Comparison of ENCODE assay signal across 2 fruit fly cellular contexts in the genomic region with DNA sequence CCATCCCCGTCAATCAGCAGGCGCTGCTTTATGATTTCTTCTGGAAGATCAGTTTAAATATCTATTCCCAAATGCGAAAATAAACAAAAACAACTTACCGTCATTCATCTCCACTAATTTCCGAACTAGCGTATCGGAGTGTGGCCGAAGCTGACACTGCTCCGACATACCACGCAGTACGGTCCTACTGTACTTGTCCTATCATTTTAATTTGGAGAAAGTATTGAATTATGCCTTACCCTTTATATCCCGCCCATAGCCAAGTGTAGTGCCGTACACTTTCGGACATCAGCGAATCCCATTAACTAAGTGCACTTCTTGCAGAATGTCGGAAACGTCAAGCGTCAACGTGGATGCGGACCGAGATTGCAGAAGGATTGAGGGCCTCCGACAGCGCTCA.
TF ChIP-seq lines count a peak whose summit lies in the region.

TSS of gene thoc7 (minus strand) at position 168 of the 400 bp plus-strand sequence.
TSS of gene Dis3l2 (plus strand) at position 190 of the 400 bp plus-strand sequence.

- no peak for TF ChIP-seq CTCF in whole organism, embryonic (GFP tag; optimal IDR thresholded peaks at IDR 0.05; lab: Kevin White, UChicago)

TF ChIP-seq in whole organism, adult, 20 proteins besides CTCF, POLR2A, EP300 and RAD21:
- TF ChIP-seq Mnt (GFP tag; optimal IDR thresholded peaks at IDR 0.05; lab: Kevin White, UChicago) (peak; percentile 3), bab1 (GFP tag; optimal IDR thresholded peaks at IDR 0.05; lab: Kevin White, UChicago) (no peak), kay (GFP tag; lab: Kevin White, UChicago; ENCODE audit: borderline replicate concordance) (no peak), cic (GFP tag; optimal IDR thresholded peaks at IDR 0.05; lab: Kevin White, UChicago) (no peak)

TF ChIP-seq in whole organism, embryonic, 481 proteins besides CTCF, POLR2A, EP300 and RAD21:
- peak; percentile 39; the same call in 1 of the 3 replicates for TF ChIP-seq CG34224 (GFP tag; IDR thresholded peaks at IDR 0.05; lab: Robert Waterston, UW; ENCODE audit: partially characterized antibody)
- peak; percentile 61 for TF ChIP-seq pzg (GFP tag; optimal IDR thresholded peaks at IDR 0.05; lab: Kevin White, UChicago)
- TF ChIP-seq row (GFP tag; IDR thresholded peaks at IDR 0.05; lab: Robert Waterston, UW) = 0 out of 3 replicates have a peak, but pooled peaks have one; percentile 13
- peak; percentile 29; the same call in 1 of the 2 replicates for TF ChIP-seq amos (GFP tag; IDR thresholded peaks at IDR 0.05; lab: Robert Waterston, UW; ENCODE audit: partially characterized antibody)
- peak; percentile 79 for TF ChIP-seq CG9797 (GFP tag; optimal IDR thresholded peaks at IDR 0.05; lab: Kevin White, UChicago)
- TF ChIP-seq CG14710 (tag; optimal IDR thresholded peaks at IDR 0.05; lab: Kevin White, UChicago) = peak; percentile 16
- no peak for TF ChIP-seq ci (GFP tag; IDR thresholded peaks at IDR 0.05; lab: Robert Waterston, UW)
- peak; percentile 12 for TF ChIP-seq CG12659 (GFP tag; optimal IDR thresholded peaks at IDR 0.05; lab: Kevin White, UChicago)
- TF ChIP-seq CG13287 (GFP tag; IDR thresholded peaks at IDR 0.05; lab: Robert Waterston, UW; ENCODE audit: partially characterized antibody) = peak; percentile 42; the same call in 1 of the 2 replicates
- peak; percentile 90 for TF ChIP-seq CG4617 (GFP tag; optimal IDR thresholded peaks at IDR 0.05; lab: Kevin White, UChicago; ENCODE audit: borderline replicate concordance)
- TF ChIP-seq phol (tag; optimal IDR thresholded peaks at IDR 0.05; lab: Kevin White, UChicago) = peak; percentile 10
- peak; percentile 77 for TF ChIP-seq stwl (tag; optimal IDR thresholded peaks at IDR 0.05; lab: Kevin White, UChicago)
- TF ChIP-seq CG7372 (GFP tag; IDR thresholded peaks at IDR 0.05; lab: Robert Waterston, UW) = no peak
- TF ChIP-seq MBD-R2 (GFP tag; IDR thresholded peaks at IDR 0.05; lab: Robert Waterston, UW) = peak; percentile 80
- peak; percentile 10 for TF ChIP-seq CG2116 (GFP tag; optimal IDR thresholded peaks at IDR 0.05; lab: Kevin White, UChicago)
- peak; percentile 80 for TF ChIP-seq MESR4 (GFP tag; optimal IDR thresholded peaks at IDR 0.05; lab: Kevin White, UChicago)
- TF ChIP-seq Meics (GFP tag; optimal IDR thresholded peaks at IDR 0.05; lab: Kevin White, UChicago) = no peak
- TF ChIP-seq luna (GFP tag; optimal IDR thresholded peaks at IDR 0.05; lab: Kevin White, UChicago) = no peak
- no peak for TF ChIP-seq NFAT (GFP tag; IDR thresholded peaks at IDR 0.05; lab: Robert Waterston, UW)
- peak; percentile 40 for TF ChIP-seq Sin3A (optimal IDR thresholded peaks at IDR 0.05; lab: Kevin White, UChicago)
- peak; percentile 62 for TF ChIP-seq bigmax (GFP tag; optimal IDR thresholded peaks at IDR 0.05; lab: Kevin White, UChicago)
- peak; percentile 24 for TF ChIP-seq BEAF-32 (GFP tag; optimal IDR thresholded peaks at IDR 0.05; lab: Kevin White, UChicago)
- TF ChIP-seq CG13296 (GFP tag; optimal IDR thresholded peaks at IDR 0.05; lab: Kevin White, UChicago) = no peak
- no peak for TF ChIP-seq exex (tag; optimal IDR thresholded peaks at IDR 0.05; lab: Kevin White, UChicago)
- peak; percentile 44 for TF ChIP-seq YL-1 (GFP tag; optimal IDR thresholded peaks at IDR 0.05; lab: Kevin White, UChicago)
- peak; percentile 11 for TF ChIP-seq Dp (GFP tag; optimal IDR thresholded peaks at IDR 0.05; lab: Kevin White, UChicago)
- no peak for TF ChIP-seq CG13624 (GFP tag; optimal IDR thresholded peaks at IDR 0.05; lab: Kevin White, UChicago)
- no peak for TF ChIP-seq ase (GFP tag; IDR thresholded peaks at IDR 0.05; lab: Robert Waterston, UW)
- TF ChIP-seq gfzf (GFP tag; optimal IDR thresholded peaks at IDR 0.05; lab: Kevin White, UChicago) = peak; percentile 87
- peak; percentile 20; the same call in 1 of the 4 replicates for TF ChIP-seq Dll (GFP tag; IDR thresholded peaks at IDR 0.05; lab: Robert Waterston, UW; ENCODE audit: partially characterized antibody)
- TF ChIP-seq trem (tag; optimal IDR thresholded peaks at IDR 0.05; lab: Kevin White, UChicago) = peak; percentile 5
- TF ChIP-seq stc (GFP tag; IDR thresholded peaks at IDR 0.05; lab: Robert Waterston, UW) = no peak
- no peak for TF ChIP-seq CG17186 (GFP tag; optimal IDR thresholded peaks at IDR 0.05; lab: Kevin White, UChicago)
- TF ChIP-seq HmgZ (tag; optimal IDR thresholded peaks at IDR 0.05; lab: Kevin White, UChicago) = peak; percentile 0
- TF ChIP-seq fd64A (GFP tag; optimal IDR thresholded peaks at IDR 0.05; lab: Kevin White, UChicago) = no peak
- no peak for TF ChIP-seq CG17568 (GFP tag; optimal IDR thresholded peaks at IDR 0.05; lab: Kevin White, UChicago)
- TF ChIP-seq CG15514 (GFP tag; optimal IDR thresholded peaks at IDR 0.05; lab: Kevin White, UChicago) = peak; percentile 32
- no peak for TF ChIP-seq CG8478 (optimal IDR thresholded peaks at IDR 0.05; lab: Kevin White, UChicago)
- peak; percentile 16 for TF ChIP-seq Sry-δ (GFP tag; optimal IDR thresholded peaks at IDR 0.05; lab: Kevin White, UChicago)
- TF ChIP-seq Bgb (GFP tag; IDR thresholded peaks at IDR 0.05; lab: Robert Waterston, UW; ENCODE audit: partially characterized antibody) = peak; percentile 19; the same call in 1 of the 2 replicates
- TF ChIP-seq bbx (GFP tag; IDR thresholded peaks at IDR 0.05; lab: Robert Waterston, UW; ENCODE audit: partially characterized antibody) = peak; percentile 7; the same call in 1 of the 2 replicates
TF ChIP-seq in whole organism, embryonic: peak in this region for 27.
